Worm (Caenorhabditis elegans) whole organism, L4/young adult: ENCODE measurements around the gene srw-145.

Experiments used
- W03F9.2 ChIP-seq: fragments of 150-350 bp; optimal IDR thresholded peaks from 2 replicates; lab custom pipeline; 2014; ENCODE audit warnings: missing biosample characterization, missing genetic modification characterization
- dao-5 ChIP-seq: sonication (generic microtip); optimal IDR thresholded peaks from 2 replicates; lab custom pipeline; 2016; ENCODE audit warnings: missing genotype, missing genetic modification characterization, moderate library complexity, missing compliant biosample characterization
- him-1 ChIP-seq: sonication (generic microtip); optimal IDR thresholded peaks from 2 replicates; lab custom pipeline; 2016; ENCODE audit warnings: missing genotype, missing genetic modification reagents, missing genetic modification characterization, missing compliant biosample characterization

Gene srw-145

DNA sequence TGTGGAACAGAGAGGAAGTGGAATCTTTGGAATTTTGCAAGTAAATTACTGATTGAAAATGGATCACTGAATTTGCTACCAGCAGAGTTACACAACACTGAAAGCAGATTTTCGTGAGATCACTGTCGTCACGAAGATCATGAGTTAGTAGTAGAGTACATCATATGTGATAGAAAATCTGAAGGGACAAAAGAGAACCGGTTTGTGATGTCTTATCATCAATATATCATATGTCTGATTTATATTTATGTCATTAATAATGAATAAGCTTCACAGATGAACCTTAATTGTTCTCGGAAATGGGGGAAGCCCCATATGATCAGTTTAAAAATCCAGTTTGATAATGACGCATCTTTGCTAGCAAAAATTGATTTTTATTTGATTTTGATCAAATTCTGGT lies 898 bp upstream of the srw-145 start:
- TF ChIP-seq him-1 (tag; lab: Kevin White, UChicago): no peak
- no peak for TF ChIP-seq W03F9.2 (tag; lab: Kevin White, UChicago)
- no peak for TF ChIP-seq dao-5

DNA sequence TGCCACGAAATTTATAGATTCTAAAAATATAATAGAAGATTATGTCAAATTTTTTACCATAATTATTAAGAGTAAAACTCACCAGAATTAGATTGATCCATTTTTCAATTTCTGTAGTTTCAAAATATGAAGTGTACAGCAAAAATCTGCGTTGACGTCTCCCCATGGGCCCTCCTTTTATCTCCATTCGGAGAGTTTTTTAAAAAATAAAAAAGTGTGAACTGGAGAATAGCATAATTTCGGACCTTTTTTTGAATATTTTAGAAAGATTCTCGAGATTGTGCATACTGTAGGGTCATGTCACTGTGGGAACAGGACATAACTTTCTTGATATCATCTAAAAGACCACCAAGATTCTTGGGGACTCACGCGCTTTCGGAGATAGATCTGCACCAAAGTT lies 5.1 kb downstream of the srw-145 start, which contains the start of gene dpr-1:
Gene dpr-1, minus strand, starts transcription at position 101 of the 400 bp plus-strand sequence.
- TF ChIP-seq dao-5 (no peak), him-1 (tag; lab: Kevin White, UChicago) (no peak), W03F9.2 (tag; lab: Kevin White, UChicago) (no peak)

DNA sequence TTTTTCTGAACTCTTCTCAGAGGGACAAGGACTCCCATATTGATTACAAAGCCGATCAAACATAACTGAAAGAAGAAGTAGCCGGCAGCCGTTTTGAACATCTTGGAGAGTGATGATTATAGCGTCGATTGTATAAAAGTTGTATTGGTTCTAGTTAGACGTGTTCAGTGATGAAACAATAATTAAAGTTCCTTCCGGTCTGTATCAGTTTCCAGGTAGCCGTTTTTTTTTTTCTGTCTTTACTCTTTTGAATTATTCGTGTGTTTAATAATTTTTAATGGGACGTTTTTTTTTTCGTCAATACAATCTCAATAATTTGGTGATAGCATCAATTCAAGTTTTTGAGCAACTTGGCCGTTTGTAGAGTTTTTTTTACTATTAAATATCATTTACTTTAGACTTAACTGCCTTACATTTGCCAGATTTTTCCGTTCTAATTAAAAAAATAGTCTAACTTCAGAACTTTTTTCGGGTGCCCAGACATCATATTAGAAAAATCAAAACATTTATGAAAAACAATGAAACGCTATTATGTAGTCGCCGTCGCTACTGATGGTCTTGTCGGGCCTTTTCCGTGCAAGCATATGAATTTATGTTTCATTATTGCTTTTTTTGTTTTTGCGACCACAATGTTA lies 9.6 kb downstream of the srw-145 start, which contains the start of the genes srx-10 and clec-226:
Gene srx-10, minus strand, starts transcription at position 101 of the 635 bp plus-strand sequence.
Gene clec-226, plus strand, starts transcription at position 585 of the 635 bp plus-strand sequence.
- no peak for TF ChIP-seq W03F9.2 (tag; lab: Kevin White, UChicago)
- no peak for TF ChIP-seq dao-5
- TF ChIP-seq him-1 (tag; lab: Kevin White, UChicago): no peak

DNA sequence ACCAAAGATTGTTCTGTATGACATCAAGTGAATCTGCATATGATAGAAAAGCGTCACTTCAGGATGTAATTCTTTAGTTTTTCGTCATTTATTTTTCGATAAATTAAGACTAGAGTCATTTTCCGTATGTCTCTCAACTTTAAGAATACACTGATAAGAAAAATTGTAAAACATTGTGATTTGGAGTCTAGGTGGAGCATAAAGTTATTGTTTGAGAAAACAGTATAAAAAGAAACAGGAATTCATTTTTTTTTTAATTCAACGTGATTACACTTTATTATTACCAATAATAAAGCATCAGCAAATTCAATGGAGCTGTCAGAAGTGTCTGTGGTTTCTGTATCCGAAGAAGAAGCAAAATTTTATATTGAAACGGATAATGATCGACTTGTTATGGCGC lies 12.1 kb downstream of the srw-145 start, which contains the start of gene R10D12.6:
Gene R10D12.6, plus strand, starts transcription at position 301 of the 400 bp plus-strand sequence.
- TF ChIP-seq him-1 (tag; lab: Kevin White, UChicago): no peak
- TF ChIP-seq dao-5: no peak
- TF ChIP-seq W03F9.2 (tag; lab: Kevin White, UChicago): no peak

DNA sequence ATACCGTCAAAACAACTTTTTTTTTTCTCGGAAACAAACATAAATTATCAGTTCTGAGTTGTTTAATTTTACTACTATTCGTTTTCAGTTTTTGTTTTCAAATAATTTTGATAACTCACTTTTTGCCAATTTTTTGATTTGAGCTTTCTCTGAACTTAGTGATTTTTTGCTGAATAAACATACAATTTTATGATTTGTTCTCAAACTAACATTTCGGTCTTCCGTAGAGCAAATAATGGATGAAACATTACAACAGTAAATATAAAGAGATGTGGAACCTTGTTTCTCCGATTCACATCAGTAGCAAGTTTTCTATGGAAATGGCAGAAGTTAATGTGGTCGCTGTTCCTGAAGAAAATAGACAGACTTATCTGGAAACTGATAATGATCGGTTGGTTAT lies 12.8 kb downstream of the srw-145 start, which contains the start of gene R10D12.7:
Gene R10D12.7, plus strand, starts transcription at position 301 of the 400 bp plus-strand sequence.
- TF ChIP-seq dao-5 (no peak), W03F9.2 (tag; lab: Kevin White, UChicago) (no peak), him-1 (tag; lab: Kevin White, UChicago) (no peak)

DNA sequence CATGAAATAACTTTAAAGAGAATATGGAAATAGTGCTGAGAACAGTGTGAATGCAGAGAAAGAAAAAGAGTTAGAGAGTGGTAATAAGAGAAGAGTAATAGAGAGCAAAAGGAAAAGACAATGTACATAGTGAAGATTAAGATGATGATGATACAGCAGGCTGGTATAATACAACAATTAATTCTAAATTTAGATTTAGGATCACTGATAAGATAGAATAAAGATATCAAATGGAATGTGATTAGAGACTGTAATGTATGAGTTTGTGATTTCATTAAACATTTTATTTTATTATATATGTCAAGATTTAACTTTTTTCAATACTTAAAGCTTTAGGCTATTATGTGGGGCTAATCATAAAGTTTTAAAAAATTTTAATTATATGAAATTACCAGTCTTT lies 16.2 kb downstream of the srw-145 start, which contains the start of gene R10D12.8:
Gene R10D12.8, minus strand, starts transcription at position 101 of the 400 bp plus-strand sequence.
- no peak for TF ChIP-seq W03F9.2 (tag; lab: Kevin White, UChicago)
- no peak for TF ChIP-seq him-1 (tag; lab: Kevin White, UChicago)
- TF ChIP-seq dao-5: no peak

DNA sequence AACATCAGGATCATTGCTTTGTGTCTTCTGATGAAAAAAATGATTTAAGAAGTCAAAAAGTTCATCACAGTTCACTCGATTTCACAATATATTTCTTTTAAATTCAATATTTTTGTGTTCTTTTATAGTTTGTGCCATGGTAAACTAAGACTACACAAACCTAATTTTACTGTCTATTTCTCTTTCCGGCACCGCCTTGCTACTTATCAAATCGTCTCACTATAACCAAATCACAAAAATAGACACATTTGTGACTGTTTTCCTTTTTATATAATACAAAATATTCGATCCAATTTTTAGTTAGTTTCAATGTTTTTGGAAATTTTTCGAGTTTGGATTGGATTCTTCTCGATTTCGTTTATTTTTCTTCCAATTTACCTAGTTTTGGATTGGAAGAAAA lies 17.1 kb downstream of the srw-145 start, which contains the start of gene swt-6:
Gene swt-6, plus strand, starts transcription at position 301 of the 400 bp plus-strand sequence.
- no peak for TF ChIP-seq him-1 (tag; lab: Kevin White, UChicago)
- TF ChIP-seq dao-5: no peak
- TF ChIP-seq W03F9.2 (tag; lab: Kevin White, UChicago): no peak

DNA sequence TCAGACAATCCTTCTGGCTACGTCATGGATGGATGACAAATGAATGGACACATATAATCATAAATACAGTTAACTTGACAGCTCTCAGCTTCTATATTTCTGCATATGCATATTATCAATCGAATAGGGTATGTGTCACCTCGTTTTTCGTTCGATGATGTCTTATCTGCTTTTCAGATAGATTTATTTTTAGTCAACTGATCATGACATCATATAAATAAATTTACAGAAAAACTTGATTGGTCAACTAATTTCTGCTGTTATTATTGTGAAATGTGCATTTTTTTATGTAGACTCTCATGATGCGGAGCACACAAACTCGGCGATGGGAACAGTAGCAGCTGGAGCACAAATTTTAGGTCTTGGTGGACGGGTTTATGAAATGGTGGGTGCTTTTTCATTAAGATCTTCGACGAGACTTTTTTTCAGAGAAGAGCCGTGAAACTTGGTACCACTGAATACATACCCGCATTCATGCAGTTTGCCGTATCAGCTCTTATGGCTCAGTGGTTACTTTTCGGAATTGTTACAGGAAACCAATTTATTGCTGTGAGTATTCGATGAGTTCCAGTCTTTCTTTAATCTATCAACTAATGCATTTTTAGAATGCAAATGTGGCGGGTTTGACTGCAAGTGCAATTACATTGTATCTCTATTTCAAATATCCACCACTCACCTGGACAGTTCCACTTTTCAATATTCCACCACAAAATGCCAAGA lies 18.6 kb downstream of the srw-145 start:
- no peak for TF ChIP-seq W03F9.2 (tag; lab: Kevin White, UChicago)
- no peak for TF ChIP-seq him-1 (tag; lab: Kevin White, UChicago)

DNA sequence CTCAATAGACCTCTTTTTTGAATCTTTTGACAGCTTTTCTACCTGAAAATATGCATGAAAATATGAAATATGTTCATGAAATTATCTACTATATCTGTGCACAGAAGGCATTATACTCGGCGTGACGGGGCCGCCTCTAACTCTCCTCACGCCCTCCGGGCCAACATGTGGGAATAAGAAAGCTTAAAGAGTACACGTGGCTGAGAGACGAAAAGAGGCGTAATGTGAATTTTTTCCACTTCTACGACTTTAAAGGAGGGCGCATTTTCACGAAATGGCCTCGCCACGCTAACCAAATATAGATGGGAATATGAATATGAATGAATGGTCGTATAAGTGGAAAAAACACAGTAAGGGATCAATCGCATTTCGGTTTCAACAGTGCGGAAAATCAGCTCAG lies 20.7 kb downstream of the srw-145 start:
- TF ChIP-seq dao-5 (no peak), him-1 (tag; lab: Kevin White, UChicago) (no peak), W03F9.2 (tag; lab: Kevin White, UChicago) (no peak)

DNA sequence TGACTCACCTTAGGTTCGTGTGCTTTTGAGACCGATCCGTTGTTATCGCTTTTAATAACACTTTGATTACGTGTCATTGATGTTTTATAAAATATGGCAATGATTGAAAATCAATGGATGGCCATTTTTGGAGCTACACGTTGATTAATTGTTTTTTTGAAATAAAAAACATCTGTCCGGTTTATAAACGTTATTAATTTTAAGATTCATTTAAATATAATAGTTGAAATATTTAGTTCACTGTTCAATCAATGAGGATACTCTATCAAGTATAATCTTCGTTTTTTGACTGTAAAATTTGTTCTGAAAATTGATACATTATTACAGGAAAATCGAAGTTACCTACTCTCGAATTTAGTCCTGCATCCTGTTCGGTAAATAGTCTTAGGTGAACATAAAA lies 21.3 kb downstream of the srw-145 start, which contains the start of gene R10D12.10:
Gene R10D12.10, minus strand, starts transcription at position 101 of the 400 bp plus-strand sequence.
- TF ChIP-seq dao-5: no peak
- no peak for TF ChIP-seq W03F9.2 (tag; lab: Kevin White, UChicago)
- TF ChIP-seq him-1 (tag; lab: Kevin White, UChicago): no peak

DNA sequence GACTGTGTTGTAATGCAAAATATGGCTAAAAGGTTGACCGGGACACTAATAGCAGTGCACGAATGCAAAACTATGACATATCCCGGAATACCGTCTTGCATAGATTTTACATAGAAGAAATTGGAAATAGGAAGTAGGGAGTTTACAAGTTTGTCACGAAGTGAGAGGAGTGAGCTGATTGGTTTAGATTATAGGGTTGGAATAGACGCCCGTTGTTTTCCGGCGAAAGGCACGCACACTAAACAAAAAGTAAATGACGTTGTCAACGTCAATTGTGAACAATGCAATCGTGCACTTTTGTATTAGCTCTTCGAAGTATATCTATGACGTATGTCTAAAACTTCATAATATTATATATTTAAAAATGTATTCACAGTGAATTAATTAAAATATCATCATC lies 24.0 kb downstream of the srw-145 start, which contains the start of gene srh-24:
Gene srh-24, minus strand, starts transcription at position 101 of the 400 bp plus-strand sequence.
- TF ChIP-seq him-1 (tag; lab: Kevin White, UChicago) (no peak), dao-5 (no peak), W03F9.2 (tag; lab: Kevin White, UChicago) (no peak)

DNA sequence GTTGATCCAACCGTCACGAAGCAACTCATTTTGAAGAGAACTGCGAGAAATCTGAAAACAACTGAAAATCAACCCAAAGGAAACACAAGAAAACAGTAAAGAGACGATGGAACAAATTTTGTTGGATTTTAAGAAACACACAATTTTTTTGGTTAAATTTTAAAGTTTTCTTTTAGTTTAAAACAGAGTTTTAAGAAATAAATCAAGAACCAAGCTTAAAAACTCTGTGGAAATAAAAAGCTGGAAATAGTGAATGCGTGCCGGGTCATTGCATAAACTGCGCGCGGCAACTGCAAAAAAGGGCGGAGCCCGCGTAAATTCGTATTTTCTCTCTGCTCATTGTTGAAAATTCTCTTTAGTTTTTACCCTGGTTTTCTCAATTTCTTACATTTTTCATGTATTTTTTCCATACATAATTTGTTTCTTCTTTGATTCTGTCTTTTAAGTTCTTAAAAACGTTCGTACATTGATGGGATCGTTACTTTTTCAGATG lies 25.0 kb downstream of the srw-145 start, which contains the start of the genes algn-13 and R10D12.13:
Gene algn-13, minus strand, starts transcription at position 51 of the 493 bp plus-strand sequence.
Gene R10D12.13, plus strand, starts transcription at position 491 of the 493 bp plus-strand sequence.
- TF ChIP-seq W03F9.2 (tag; lab: Kevin White, UChicago) (peak; percentile 78), dao-5 (no peak)

DNA sequence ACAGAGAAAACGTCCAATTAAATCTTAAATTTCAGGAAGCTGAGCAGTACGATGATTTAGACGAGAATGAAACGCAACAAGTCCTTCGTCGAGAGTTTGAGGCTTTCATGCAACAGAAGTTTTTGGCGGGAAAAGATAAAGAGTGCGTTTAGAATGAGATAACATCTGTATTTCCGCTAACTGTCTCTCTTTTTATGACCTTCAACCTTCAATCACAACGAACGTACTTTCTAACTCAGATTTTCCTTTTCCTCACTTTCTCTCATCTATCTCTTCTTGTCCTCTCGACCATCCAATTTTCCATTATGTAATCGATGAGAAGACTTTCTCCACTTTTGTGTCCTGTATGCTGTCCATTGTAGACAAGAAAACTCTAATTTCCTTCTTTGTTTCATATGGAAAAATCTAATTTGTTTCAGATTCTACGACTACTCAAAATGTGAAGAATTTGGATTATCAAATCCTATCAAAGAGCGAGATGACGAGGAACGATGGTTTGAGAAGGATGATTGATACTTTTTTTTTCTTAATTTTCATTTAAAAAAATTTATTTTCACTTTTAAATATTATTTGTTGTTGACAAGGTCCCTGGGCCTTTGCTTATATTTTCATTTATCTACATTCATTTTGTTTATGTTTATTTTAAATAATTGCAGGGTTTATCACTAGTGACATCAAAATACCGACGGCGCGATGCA lies 26.5 kb downstream of the srw-145 start, which contains the start of gene sao-1:
Gene sao-1, plus strand, starts transcription at position 648 of the 698 bp plus-strand sequence.
- TF ChIP-seq W03F9.2 (tag; lab: Kevin White, UChicago) (no peak), dao-5 (no peak), him-1 (tag; lab: Kevin White, UChicago) (no peak)
